Fruit fly (Drosophila melanogaster) whole organism, embryonic: ENCODE measurements around the gene CG17169.

Experiments used
- Bgb ChIP-seq: fragments of 200-800 bp; sonication (Bioruptor generic); IDR thresholded peaks from 2 replicates; pipeline ENCODE4 v1.3.6; 2022; ENCODE audit warnings: missing biosample characterization, missing genetic modification characterization; ENCODE audit not compliant: partially characterized antibody
- CG10274 ChIP-seq: fragments of 200-800 bp; sonication (Bioruptor generic); optimal IDR thresholded peaks from 3 replicates; lab custom pipeline; 2017; ENCODE audit warnings: missing biosample characterization, mild to moderate bottlenecking, missing genetic modification characterization
- CG12769 ChIP-seq: fragments of 200-800 bp; sonication (Bioruptor generic); optimal IDR thresholded peaks from 2 replicates; lab custom pipeline; 2019; ENCODE audit warnings: missing biosample characterization, mild to moderate bottlenecking, missing genetic modification characterization, moderate library complexity
- CG15514 ChIP-seq: fragments of 200-800 bp; sonication (Bioruptor generic); optimal IDR thresholded peaks from 3 replicates; lab custom pipeline; 2017; ENCODE audit warnings: missing biosample characterization, missing genetic modification characterization, mild to moderate bottlenecking, moderate library complexity, missing genetic modification reagents
- CG18476 ChIP-seq: fragments of 200-800 bp; sonication (Bioruptor generic); optimal IDR thresholded peaks from 2 replicates; lab custom pipeline; 2016; ENCODE audit warnings: missing biosample characterization, mild to moderate bottlenecking, missing genetic modification characterization
- CG18764 ChIP-seq: fragments of 200-800 bp; sonication (Bioruptor generic); optimal IDR thresholded peaks from 3 replicates; lab custom pipeline; 2016; ENCODE audit warnings: missing biosample characterization, missing genetic modification characterization
- CG30020 ChIP-seq: fragments of 200-800 bp; optimal IDR thresholded peaks from 2 replicates; lab custom pipeline; 2019; ENCODE audit warnings: missing biosample characterization, mild to moderate bottlenecking, missing genetic modification characterization, moderate library complexity
- CG31365 ChIP-seq: fragments of 200-800 bp; sonication (Bioruptor generic); optimal IDR thresholded peaks from 2 replicates; lab custom pipeline; 2018; ENCODE audit warnings: missing biosample characterization, mild to moderate bottlenecking, missing genetic modification characterization
- CG34422 ChIP-seq: fragments of 200-800 bp; sonication (Bioruptor generic); IDR thresholded peaks from 3 replicates; pipeline ENCODE4 v1.3.6; 2022; ENCODE audit warnings: missing biosample characterization, missing genetic modification characterization
- CG4617 ChIP-seq: fragments of 200-800 bp; sonication (Bioruptor generic); optimal IDR thresholded peaks from 3 replicates; lab custom pipeline; 2016; ENCODE audit warnings: missing biosample characterization, missing genetic modification characterization, borderline replicate concordance
- D ChIP-seq, 2 experiments: fragments of 200-800 bp in 1 of 2; fragments of >200 bp in 1 of 2; sonication (Bioruptor generic) in 1 of 2; optimal IDR thresholded peaks; 2 replicates in 1 of 2; 3 replicates in 1 of 2; lab custom pipeline; 2017; ENCODE audit warnings: mild to moderate bottlenecking in 1 of 2, missing biosample characterization in 1 of 2, missing genetic modification characterization in 1 of 2, missing genetic modification reagents in 1 of 2
- Deaf1 ChIP-seq: fragments of 200-800 bp; optimal IDR thresholded peaks from 3 replicates; lab custom pipeline; 2019; ENCODE audit warnings: missing biosample characterization, mild to moderate bottlenecking, missing genetic modification characterization, moderate library complexity
- Dp ChIP-seq: fragments of 200-800 bp; sonication (Bioruptor generic); optimal IDR thresholded peaks from 2 replicates; lab custom pipeline; 2018; ENCODE audit warnings: missing biosample characterization, mild to moderate bottlenecking, missing genetic modification characterization, moderate library complexity
- ERR ChIP-seq: fragments of 200-800 bp; sonication (Bioruptor generic); optimal IDR thresholded peaks from 2 replicates; lab custom pipeline; 2016; ENCODE audit warnings: missing biosample characterization, missing genetic modification characterization
- Eip74EF ChIP-seq, 2 experiments: fragments of 200-800 bp in 1 of 2; fragments of >200 bp in 1 of 2; sonication (Bioruptor generic) in 1 of 2; optimal IDR thresholded peaks; 2 replicates each; lab custom pipeline; 2017 to 2019; ENCODE audit warnings: missing biosample characterization in 2 of 2, missing genetic modification characterization in 2 of 2, mild to moderate bottlenecking in 1 of 2, moderate library complexity in 1 of 2
- Hand ChIP-seq: fragments of 200-800 bp; sonication (Bioruptor generic); optimal IDR thresholded peaks from 2 replicates; lab custom pipeline; 2017; ENCODE audit warnings: mild to moderate bottlenecking, missing biosample characterization, missing genetic modification reagents, missing genetic modification characterization
- Hr78 ChIP-seq, 2 experiments: fragments of 200-800 bp in 1 of 2; fragments of >200 bp in 1 of 2; sonication (Bioruptor generic) in 1 of 2; optimal IDR thresholded peaks; 2 replicates each; lab custom pipeline; 2017 to 2019; ENCODE audit warnings: missing biosample characterization in 2 of 2, missing genetic modification characterization in 2 of 2, mild to moderate bottlenecking in 1 of 2, moderate library complexity in 1 of 2
- MTF-1 ChIP-seq: fragments of 200-800 bp; sonication (Bioruptor generic); optimal IDR thresholded peaks from 2 replicates; lab custom pipeline; 2018; ENCODE audit warnings: missing biosample characterization, mild to moderate bottlenecking, missing genetic modification characterization, borderline replicate concordance
- Mad ChIP-seq: fragments of 200-800 bp; sonication (Bioruptor generic); optimal IDR thresholded peaks from 2 replicates; lab custom pipeline; 2016; ENCODE audit warnings: missing biosample characterization, missing genetic modification characterization
- Mrtf ChIP-seq: fragments of 200-800 bp; sonication (Bioruptor generic); IDR thresholded peaks from 3 replicates; pipeline ENCODE4 v1.3.6; 2022; ENCODE audit warnings: missing biosample characterization, missing genetic modification characterization
- Nf-YC ChIP-seq: fragments of 200-800 bp; optimal IDR thresholded peaks from 3 replicates; lab custom pipeline; 2019; ENCODE audit warnings: missing biosample characterization, mild to moderate bottlenecking, missing genetic modification characterization, moderate library complexity
- Spps ChIP-seq: fragments of 200-800 bp; sonication (Bioruptor generic); optimal IDR thresholded peaks from 2 replicates; lab custom pipeline; 2018; ENCODE audit warnings: missing biosample characterization, mild to moderate bottlenecking, missing genetic modification characterization
- ash1 ChIP-seq: fragments of 200-800 bp; sonication (Bioruptor generic); optimal IDR thresholded peaks from 2 replicates; lab custom pipeline; 2018; ENCODE audit warnings: missing biosample characterization, mild to moderate bottlenecking, missing genetic modification characterization
- ato ChIP-seq: fragments of 200-800 bp; sonication (Bioruptor generic); IDR thresholded peaks from 2 replicates; pipeline ENCODE4 v1.3.6; 2022; ENCODE audit warnings: missing biosample characterization, missing genetic modification characterization; ENCODE audit not compliant: partially characterized antibody
- bcd ChIP-seq: fragments of 200-800 bp; sonication (Bioruptor generic); optimal IDR thresholded peaks from 2 replicates; lab custom pipeline; 2017; ENCODE audit warnings: missing biosample characterization, mild to moderate bottlenecking, missing genetic modification characterization
- bowl ChIP-seq: fragments of 200-800 bp; sonication (Bioruptor generic); IDR thresholded peaks from 2 replicates; pipeline ENCODE4 v1.3.6; 2022; ENCODE audit warnings: missing biosample characterization, missing genetic modification characterization
- cg ChIP-seq: fragments of 200-800 bp; sonication (Bioruptor generic); optimal IDR thresholded peaks from 3 replicates; lab custom pipeline; 2019; ENCODE audit warnings: missing biosample characterization, mild to moderate bottlenecking, missing genetic modification characterization, moderate library complexity
- da ChIP-seq: fragments of 200-800 bp; sonication (Bioruptor generic); optimal IDR thresholded peaks from 2 replicates; lab custom pipeline; 2016; ENCODE audit warnings: missing biosample characterization, missing genetic modification characterization
- danr ChIP-seq: fragments of 200-800 bp; sonication (Bioruptor generic); IDR thresholded peaks from 2 replicates; pipeline ENCODE4 v1.3.6; 2022; ENCODE audit warnings: missing biosample characterization, missing genetic modification characterization
- dpn ChIP-seq, 2 experiments: fragments of 200-800 bp; sonication (Bioruptor generic); optimal IDR thresholded peaks; 3 replicates each; lab custom pipeline; 2016; ENCODE audit warnings: missing biosample characterization in 2 of 2, missing genetic modification characterization in 2 of 2
- ftz-f1 ChIP-seq: fragments of 200-800 bp; sonication (Bioruptor generic); optimal IDR thresholded peaks from 2 replicates; lab custom pipeline; 2016; ENCODE audit warnings: missing biosample characterization, missing genetic modification characterization
- gcm2 ChIP-seq: fragments of 200-800 bp; sonication (Bioruptor generic); optimal IDR thresholded peaks from 2 replicates; lab custom pipeline; 2016; ENCODE audit warnings: missing biosample characterization, missing genetic modification characterization
- gsb-n ChIP-seq: fragments of 200-800 bp; sonication (Bioruptor generic); optimal IDR thresholded peaks from 3 replicates; lab custom pipeline; 2018; ENCODE audit warnings: missing biosample characterization, mild to moderate bottlenecking, missing genetic modification characterization
- h ChIP-seq: fragments of >200 bp; optimal IDR thresholded peaks from 2 replicates; lab custom pipeline; 2017
- hbn ChIP-seq: fragments of 200-800 bp; sonication (Bioruptor generic); IDR thresholded peaks from 2 replicates; pipeline ENCODE4 v1.3.6; 2022; ENCODE audit warnings: missing biosample characterization, missing genetic modification characterization; ENCODE audit not compliant: partially characterized antibody
- ind ChIP-seq: fragments of 200-800 bp; sonication (Bioruptor generic); optimal IDR thresholded peaks from 3 replicates; lab custom pipeline; 2016; ENCODE audit warnings: missing biosample characterization, missing genetic modification characterization
- jigr1 ChIP-seq: fragments of 200-800 bp; sonication (Bioruptor generic); IDR thresholded peaks from 3 replicates; pipeline ENCODE4 v1.3.6; 2022; ENCODE audit warnings: missing biosample characterization, missing genetic modification characterization
- jumu ChIP-seq: fragments of 200-800 bp; sonication (Bioruptor generic); optimal IDR thresholded peaks from 3 replicates; lab custom pipeline; 2016; ENCODE audit warnings: missing biosample characterization, missing genetic modification characterization
- lola ChIP-seq, 3 experiments: fragments of >200 bp in 2 of 3; fragments of 200-800 bp in 1 of 3; sonication (Bioruptor generic) in 1 of 3; optimal IDR thresholded peaks; 2 replicates each; lab custom pipeline; 2017 to 2019; ENCODE audit warnings: missing biosample characterization in 3 of 3, missing genetic modification characterization in 3 of 3, mild to moderate bottlenecking in 1 of 3, moderate library complexity in 1 of 3
- mam ChIP-seq: fragments of 200-800 bp; sonication (Bioruptor generic); optimal IDR thresholded peaks from 3 replicates; lab custom pipeline; 2016; ENCODE audit warnings: missing biosample characterization, missing genetic modification characterization
- nau ChIP-seq: fragments of 200-800 bp; sonication (Bioruptor generic); optimal IDR thresholded peaks from 3 replicates; lab custom pipeline; 2017; ENCODE audit warnings: missing biosample characterization, mild to moderate bottlenecking, missing genetic modification characterization, missing genetic modification reagents
- nerfin-1 ChIP-seq: fragments of 200-800 bp; sonication (Bioruptor generic); optimal IDR thresholded peaks from 3 replicates; lab custom pipeline; 2019; ENCODE audit warnings: missing biosample characterization, mild to moderate bottlenecking, missing genetic modification characterization, moderate library complexity
- otp ChIP-seq: fragments of 200-800 bp; sonication (Bioruptor generic); IDR thresholded peaks from 3 replicates; pipeline ENCODE4, ENCODE4 v1.3.6; 2022; ENCODE audit warnings: missing biosample characterization, missing genetic modification characterization
- pb ChIP-seq: fragments of 200-800 bp; sonication (Bioruptor generic); optimal IDR thresholded peaks from 3 replicates; lab custom pipeline; 2016; ENCODE audit warnings: missing biosample characterization, missing genetic modification characterization
- pho ChIP-seq: fragments of 200-800 bp; sonication (Bioruptor generic); optimal IDR thresholded peaks from 2 replicates; lab custom pipeline; 2016; ENCODE audit warnings: missing biosample characterization, missing genetic modification characterization
- sens-2 ChIP-seq: fragments of 200-800 bp; sonication (Bioruptor generic); IDR thresholded peaks from 2 replicates; pipeline ENCODE4 v1.3.6; 2022; ENCODE audit warnings: missing biosample characterization, missing genetic modification characterization
- sna ChIP-seq: fragments of 200-800 bp; sonication (Bioruptor generic); IDR thresholded peaks from 2 replicates; pipeline ENCODE4 v1.3.6; 2022; ENCODE audit warnings: missing biosample characterization, missing genetic modification characterization; ENCODE audit not compliant: partially characterized antibody
- sob ChIP-seq: fragments of 200-800 bp; sonication (Bioruptor generic); IDR thresholded peaks from 2 replicates; pipeline ENCODE4 v1.3.6; 2022; ENCODE audit warnings: missing biosample characterization, missing genetic modification characterization
- wdn ChIP-seq: fragments of 200-800 bp; sonication (Bioruptor generic); IDR thresholded peaks from 2 replicates; pipeline ENCODE4 v1.3.6; 2022; ENCODE audit warnings: missing biosample characterization, missing genetic modification characterization
- zfh2 ChIP-seq: fragments of 200-800 bp; sonication (Bioruptor generic); optimal IDR thresholded peaks from 2 replicates; lab custom pipeline; 2016; ENCODE audit warnings: missing biosample characterization, missing genetic modification characterization

Gene CG17169

DNA sequence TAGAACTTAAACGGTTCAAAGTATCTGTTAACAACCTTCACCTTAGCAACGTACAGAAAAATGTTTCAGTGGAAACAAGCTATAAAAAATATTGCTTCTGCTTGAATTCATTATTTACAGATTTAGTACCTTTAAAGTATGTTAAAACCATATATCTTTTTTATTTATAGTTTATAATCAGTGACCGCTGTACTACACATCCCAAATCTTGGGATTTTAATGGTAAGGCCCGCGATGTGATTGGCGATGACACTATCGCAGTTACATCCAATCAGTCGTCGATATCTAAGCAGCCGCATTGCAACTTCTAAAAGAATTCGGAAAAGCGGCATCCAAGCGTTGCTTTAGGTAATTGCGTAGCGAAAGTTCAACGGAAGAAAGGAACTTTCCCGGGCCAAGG, 12.8 kb downstream of the CG17169 start (continued):
- no peak for TF ChIP-seq bowl
- TF ChIP-seq wdn (GFP tag; lab: Robert Waterston, UW): no peak
- TF ChIP-seq D (optimal IDR thresholded peaks at IDR 0.05; lab: Kevin White, UChicago): no peak
- TF ChIP-seq D (GFP tag; optimal IDR thresholded peaks at IDR 0.05; lab: Kevin White, UChicago): no peak
- TF ChIP-seq Hr78 (GFP tag; optimal IDR thresholded peaks at IDR 0.05; lab: Kevin White, UChicago): no peak
- no peak for TF ChIP-seq ERR (GFP tag; lab: Kevin White, UChicago)
- no peak for TF ChIP-seq ftz-f1 (GFP tag; lab: Kevin White, UChicago)
- no peak for TF ChIP-seq CG15514 (GFP tag; lab: Kevin White, UChicago)
- TF ChIP-seq CG18764 (GFP tag; lab: Kevin White, UChicago): no peak
- no peak for TF ChIP-seq gcm2
- no peak for TF ChIP-seq lola (GFP tag; optimal IDR thresholded peaks at IDR 0.05; lab: Kevin White, UChicago)
- TF ChIP-seq CG31365 (tag; lab: Kevin White, UChicago): no peak
- no peak for TF ChIP-seq danr (GFP tag; lab: Robert Waterston, UW)
- no peak for TF ChIP-seq CG18476 (GFP tag; lab: Kevin White, UChicago)
- TF ChIP-seq hbn (GFP tag; lab: Robert Waterston, UW): peak; percentile 41; the same call in 1 of the 2 replicates
- TF ChIP-seq Hand (GFP tag; lab: Kevin White, UChicago): no peak
- TF ChIP-seq cg (GFP tag; lab: Kevin White, UChicago): no peak
- TF ChIP-seq gsb-n: no peak
- TF ChIP-seq otp (GFP tag; lab: Robert Waterston, UW): no peak
- TF ChIP-seq nau (GFP tag; lab: Kevin White, UChicago): no peak
- TF ChIP-seq sens-2 (GFP tag; lab: Robert Waterston, UW): no peak
- TF ChIP-seq CG4617 (GFP tag; lab: Kevin White, UChicago): no peak
- no peak for TF ChIP-seq sob (GFP tag; lab: Robert Waterston, UW)
- no peak for TF ChIP-seq ind (GFP tag; lab: Kevin White, UChicago)
- TF ChIP-seq Spps (tag; lab: Kevin White, UChicago): no peak
- TF ChIP-seq MTF-1 (GFP tag; lab: Kevin White, UChicago): no peak
- TF ChIP-seq ato (GFP tag; lab: Robert Waterston, UW): no peak
- TF ChIP-seq pho (GFP tag; lab: Kevin White, UChicago): no peak
- TF ChIP-seq mam: no peak
- no peak for TF ChIP-seq jigr1 (GFP tag; lab: Robert Waterston, UW)
- no peak for TF ChIP-seq Mad
- TF ChIP-seq CG10274 (GFP tag; lab: Kevin White, UChicago): no peak
- 0 out of 2 replicates have a peak, but pooled peaks have one; percentile 34 for TF ChIP-seq sna (GFP tag; lab: Robert Waterston, UW)
- no peak for TF ChIP-seq CG34422 (GFP tag; lab: Robert Waterston, UW)
- TF ChIP-seq ash1 (GFP tag; lab: Kevin White, UChicago): no peak
- no peak for TF ChIP-seq nerfin-1
- no peak for TF ChIP-seq Dp
- TF ChIP-seq jumu (GFP tag; lab: Kevin White, UChicago): no peak
- no peak for TF ChIP-seq zfh2 (GFP tag; lab: Kevin White, UChicago)
- TF ChIP-seq pb (GFP tag; lab: Kevin White, UChicago): no peak
- TF ChIP-seq CG12769 (tag; lab: Kevin White, UChicago): no peak
- TF ChIP-seq Mrtf (GFP tag; lab: Robert Waterston, UW): no peak
- TF ChIP-seq da: no peak
- peak; percentile 51 for TF ChIP-seq Bgb (GFP tag; lab: Robert Waterston, UW)
- peak; percentile 80 for TF ChIP-seq CG30020 (tag; lab: Kevin White, UChicago)
- no peak for TF ChIP-seq bcd (GFP tag; lab: Kevin White, UChicago)
- TF ChIP-seq h: no peak
- no peak for TF ChIP-seq dpn (GFP tag; optimal IDR thresholded peaks at IDR 0.05; lab: Kevin White, UChicago)
- no peak for TF ChIP-seq Eip74EF (GFP tag; optimal IDR thresholded peaks at IDR 0.05; lab: Kevin White, UChicago)
- no peak for TF ChIP-seq Nf-YC (tag; lab: Kevin White, UChicago)
- TF ChIP-seq Deaf1: no peak
